Worm (Caenorhabditis elegans): ENCODE results near the gene igcm-4.
A peak's percentile ranks its signal among the peaks of the same experiment; 100 is the strongest.

igcm-4 gene

ce11 chrX:2078822-2079221, 32.7 kb upstream of the igcm-4 start:
- TF ChIP-seq ces-1 (GFP tag; optimal IDR thresholded peaks at IDR 0.05) (no peak), ceh-43 (GFP tag; optimal IDR thresholded peaks at IDR 0.05) (no peak), blmp-1 (tag; optimal IDR thresholded peaks at IDR 0.05) (no peak), cnd-1 (tag; optimal IDR thresholded peaks at IDR 0.05) (no peak), unc-62 (GFP tag; optimal IDR thresholded peaks at IDR 0.05) (no peak), unc-120 (tag; optimal IDR thresholded peaks at IDR 0.05; ENCODE audit: poor library complexity, severe bottlenecking) (no peak), mep-1 (tag; optimal IDR thresholded peaks at IDR 0.05) (no peak)

ce11 chrX:2075169-2075568, 29.0 kb upstream of the igcm-4 start:
- TF ChIP-seq mls-2 (tag; optimal IDR thresholded peaks at IDR 0.05) = no peak
- TF ChIP-seq mab-5 (tag; optimal IDR thresholded peaks at IDR 0.05) = no peak
- no peak for TF ChIP-seq flh-1 (GFP tag; optimal IDR thresholded peaks at IDR 0.05)
- no peak for TF ChIP-seq nhr-237 (tag; optimal IDR thresholded peaks at IDR 0.05)
- no peak for TF ChIP-seq nhr-76 (tag; optimal IDR thresholded peaks at IDR 0.05)
- no peak for TF ChIP-seq unc-62 (GFP tag; optimal IDR thresholded peaks at IDR 0.05)
- no peak for TF ChIP-seq M03D4.4 (tag; optimal IDR thresholded peaks at IDR 0.05)
- TF ChIP-seq sem-2 (GFP tag; optimal IDR thresholded peaks at IDR 0.05) = no peak
- no peak for TF ChIP-seq cnd-1 (tag; optimal IDR thresholded peaks at IDR 0.05)
- no peak for TF ChIP-seq blmp-1 (tag; optimal IDR thresholded peaks at IDR 0.05)
- TF ChIP-seq ham-2 (GFP tag; optimal IDR thresholded peaks at IDR 0.05) = no peak
- no peak for TF ChIP-seq ztf-11 (tag; optimal IDR thresholded peaks at IDR 0.05)
- no peak for TF ChIP-seq unc-120 (tag; optimal IDR thresholded peaks at IDR 0.05; ENCODE audit: poor library complexity, severe bottlenecking)

- TF ChIP-seq lsy-2 (tag; optimal IDR thresholded peaks at IDR 0.05) (no peak), unc-120 (tag; optimal IDR thresholded peaks at IDR 0.05; ENCODE audit: poor library complexity, severe bottlenecking) (no peak), bed-3 (GFP tag; optimal IDR thresholded peaks at IDR 0.05) (no peak), pha-4 (tag; optimal IDR thresholded peaks at IDR 0.05) (no peak), M03D4.4 (tag; optimal IDR thresholded peaks at IDR 0.05) (no peak), nhr-2 (tag; optimal IDR thresholded peaks at IDR 0.05) (no peak), mep-1 (tag; optimal IDR thresholded peaks at IDR 0.05) (no peak), mls-2 (tag; optimal IDR thresholded peaks at IDR 0.05) (no peak), nhr-76 (tag; optimal IDR thresholded peaks at IDR 0.05) (no peak), ceh-83 (GFP tag; optimal IDR thresholded peaks at IDR 0.05) (no peak), lin-13 (tag; optimal IDR thresholded peaks at IDR 0.05) (no peak), nhr-237 (tag; optimal IDR thresholded peaks at IDR 0.05) (no peak), drap-1 (GFP tag; optimal IDR thresholded peaks at IDR 0.05) (no peak), flh-1 (GFP tag; optimal IDR thresholded peaks at IDR 0.05) (no peak), nhr-12 (tag; optimal IDR thresholded peaks at IDR 0.05) (no peak), ztf-11 (tag; optimal IDR thresholded peaks at IDR 0.05) (no peak), lin-32 (GFP tag; optimal IDR thresholded peaks at IDR 0.05) (no peak), nhr-28 (tag; optimal IDR thresholded peaks at IDR 0.05) (no peak)
Observed at ce11 chrX:2074055-2074454, 27.9 kb upstream of the igcm-4 start, which contains the start of gene txdc-12.2. Gene txdc-12.2 (plus strand): TSS chrX:2074450.

ce11 chrX:2071392-2072001, 25.3 kb upstream of the igcm-4 start:
- no peak for TF ChIP-seq elt-3 (tag; optimal IDR thresholded peaks at IDR 0.05)
- TF ChIP-seq zip-8 (tag; optimal IDR thresholded peaks at IDR 0.05) = no peak
- TF ChIP-seq ces-1 (GFP tag; optimal IDR thresholded peaks at IDR 0.05) = peak; percentile 34
- peak; percentile 78 for TF ChIP-seq lin-13 (tag; optimal IDR thresholded peaks at IDR 0.05)
- TF ChIP-seq nhr-2 (tag; optimal IDR thresholded peaks at IDR 0.05) = peak; percentile 92
- peak; percentile 0 for TF ChIP-seq unc-39 (tag; optimal IDR thresholded peaks at IDR 0.05)
- peak; percentile 31 for TF ChIP-seq mls-2 (tag; optimal IDR thresholded peaks at IDR 0.05)
- peak; percentile 5 for TF ChIP-seq drap-1 (GFP tag; optimal IDR thresholded peaks at IDR 0.05)
- no peak for TF ChIP-seq bed-3 (GFP tag; optimal IDR thresholded peaks at IDR 0.05)
- peak; percentile 80 for TF ChIP-seq cnd-1 (tag; optimal IDR thresholded peaks at IDR 0.05)
- TF ChIP-seq M03D4.4 (tag; optimal IDR thresholded peaks at IDR 0.05) = peak; percentile 26
- TF ChIP-seq hlh-1 (tag; optimal IDR thresholded peaks at IDR 0.05) = peak; percentile 82
- TF ChIP-seq lin-32 (GFP tag; optimal IDR thresholded peaks at IDR 0.05) = peak; percentile 62
- peak; percentile 49 for TF ChIP-seq mep-1 (tag; optimal IDR thresholded peaks at IDR 0.05)

- no peak for TF ChIP-seq nhr-2 (tag; optimal IDR thresholded peaks at IDR 0.05)
- no peak for TF ChIP-seq ceh-39 (tag; optimal IDR thresholded peaks at IDR 0.05)
- TF ChIP-seq flh-1 (GFP tag; optimal IDR thresholded peaks at IDR 0.05) = no peak
- TF ChIP-seq blmp-1 (tag; optimal IDR thresholded peaks at IDR 0.05) = no peak
- no peak for TF ChIP-seq elt-3 (tag; optimal IDR thresholded peaks at IDR 0.05)
- no peak for TF ChIP-seq ztf-11 (tag; optimal IDR thresholded peaks at IDR 0.05)
- TF ChIP-seq unc-62 (GFP tag; optimal IDR thresholded peaks at IDR 0.05) = no peak
- no peak for TF ChIP-seq hlh-1 (tag; optimal IDR thresholded peaks at IDR 0.05)
- no peak for TF ChIP-seq snpc-4 (tag; optimal IDR thresholded peaks at IDR 0.05)
- no peak for TF ChIP-seq lin-13 (tag; optimal IDR thresholded peaks at IDR 0.05)
- no peak for TF ChIP-seq elt-1 (tag; optimal IDR thresholded peaks at IDR 0.05; ENCODE audit: borderline replicate concordance, insufficient read depth)
- TF ChIP-seq zip-8 (tag; optimal IDR thresholded peaks at IDR 0.05) = no peak
- TF ChIP-seq lin-32 (GFP tag; optimal IDR thresholded peaks at IDR 0.05) = no peak
- TF ChIP-seq cnd-1 (tag; optimal IDR thresholded peaks at IDR 0.05) = no peak
- no peak for TF ChIP-seq pha-4 (tag; optimal IDR thresholded peaks at IDR 0.05)
- TF ChIP-seq ceh-43 (GFP tag; optimal IDR thresholded peaks at IDR 0.05) = no peak
- no peak for TF ChIP-seq drap-1 (GFP tag; optimal IDR thresholded peaks at IDR 0.05)
- no peak for TF ChIP-seq ham-2 (GFP tag; optimal IDR thresholded peaks at IDR 0.05)
- TF ChIP-seq sptf-1 (tag; optimal IDR thresholded peaks at IDR 0.05) = no peak
Observed at ce11 chrX:2070418-2070996, 24.3 kb upstream of the igcm-4 start, which contains the start of gene acl-4. Gene acl-4 (minus strand): TSS chrX:2070444.
